Fruit fly (Drosophila melanogaster) S2 (cell line): ENCODE measurements around the gene CG17803.

Experiments
- CG8478 ChIP-seq: fragments of >200 bp; optimal IDR thresholded peaks from 2 replicates; lab custom pipeline; 2018
- CTCF ChIP-seq, 2 experiments: fragments of >200 bp; optimal IDR thresholded peaks; 2 replicates each; lab custom pipeline; 2018

The CG17803 gene

DNA sequence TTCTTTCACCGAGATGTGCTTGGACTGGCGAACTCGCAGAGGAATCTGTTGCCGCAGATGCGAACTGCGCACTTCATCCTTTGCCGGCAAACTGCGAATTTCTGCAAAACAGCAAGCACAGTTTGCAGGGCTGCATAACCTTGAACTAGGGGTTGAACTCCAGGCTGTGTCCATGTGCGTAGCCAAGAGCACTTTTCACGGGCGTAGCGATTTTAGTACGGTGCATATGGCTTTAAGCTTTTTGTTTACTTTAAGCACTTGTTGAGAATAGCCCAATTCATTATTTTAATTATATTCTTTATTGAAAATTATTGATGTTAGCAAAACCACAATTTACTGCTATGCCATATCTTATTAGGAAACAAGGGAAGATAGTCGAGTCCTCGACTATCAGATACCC lies at the start of gene CG17803:
Gene CG17803 (minus strand): TSS at position 249 of the 400 bp plus-strand sequence.
- no peak for TF ChIP-seq CTCF (optimal IDR thresholded peaks at IDR 0.05; lab: Kevin White, UChicago)
- TF ChIP-seq CG8478 (lab: Kevin White, UChicago) = no peak

DNA sequence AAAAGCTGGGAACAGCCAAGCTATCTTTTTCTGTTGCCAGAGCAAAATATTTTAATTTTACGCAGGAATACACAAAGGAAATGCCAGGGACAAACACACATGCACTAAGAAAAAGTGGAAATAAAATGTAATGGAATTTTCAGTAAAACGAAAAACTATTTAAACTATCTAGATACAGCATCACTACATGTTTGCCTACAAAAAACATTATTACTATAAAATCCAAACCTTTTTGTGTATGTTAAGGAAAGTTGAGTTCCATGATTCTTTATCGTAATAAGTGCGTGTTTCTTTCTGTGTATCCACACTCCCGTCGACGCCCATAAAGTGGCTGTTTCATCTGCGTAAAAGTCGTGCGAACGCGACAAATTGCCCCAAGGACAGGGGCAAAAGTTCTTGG lies 47.9 kb upstream of the CG17803 start:
- no peak for TF ChIP-seq CTCF (optimal IDR thresholded peaks at IDR 0.05; lab: Kevin White, UChicago)
- TF ChIP-seq CG8478 (lab: Kevin White, UChicago) = no peak

DNA sequence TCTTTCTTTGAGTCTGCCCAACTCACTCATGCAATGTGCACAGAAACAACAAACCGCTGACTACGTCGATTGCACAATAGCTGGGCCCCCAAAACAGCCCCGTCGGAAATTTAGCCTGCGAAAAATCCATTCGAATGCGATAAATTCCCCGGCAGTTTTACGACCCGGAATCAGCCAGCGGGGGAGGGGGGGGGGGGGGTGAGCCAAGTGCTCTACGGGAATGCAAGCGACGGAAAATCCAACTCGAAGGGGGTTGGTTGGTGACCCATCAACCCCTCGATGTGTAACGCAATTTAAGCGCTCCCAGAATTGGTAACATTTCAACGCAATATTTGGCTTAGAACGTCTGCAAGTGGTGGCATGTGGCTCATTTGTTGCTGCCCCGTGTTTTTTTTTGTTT lies 45.7 kb upstream of the CG17803 start:
- TF ChIP-seq CG8478 (lab: Kevin White, UChicago) (no peak), CTCF (optimal IDR thresholded peaks at IDR 0.05; lab: Kevin White, UChicago) (no peak)

DNA sequence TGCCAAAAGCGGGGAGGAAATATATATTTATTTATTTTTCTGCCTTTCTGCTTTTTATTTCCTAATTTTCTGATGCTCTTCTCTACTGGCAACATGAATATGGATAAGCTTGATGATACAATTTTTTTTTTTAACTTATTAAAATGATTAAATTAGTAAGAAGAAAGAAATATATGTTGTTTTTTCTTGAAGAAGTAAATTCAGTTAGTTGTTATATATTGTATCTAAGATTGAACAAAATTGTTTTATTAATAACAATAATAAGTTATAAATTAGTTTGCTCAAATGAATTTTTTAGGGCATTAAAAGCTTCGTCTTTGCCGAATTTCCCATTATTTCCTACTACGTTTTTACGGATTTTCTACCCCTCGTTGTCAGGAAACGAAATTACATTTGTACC lies 29.2 kb upstream of the CG17803 start:
- no peak for TF ChIP-seq CTCF (optimal IDR thresholded peaks at IDR 0.05; lab: Kevin White, UChicago)
- TF ChIP-seq CG8478 (lab: Kevin White, UChicago) = no peak

DNA sequence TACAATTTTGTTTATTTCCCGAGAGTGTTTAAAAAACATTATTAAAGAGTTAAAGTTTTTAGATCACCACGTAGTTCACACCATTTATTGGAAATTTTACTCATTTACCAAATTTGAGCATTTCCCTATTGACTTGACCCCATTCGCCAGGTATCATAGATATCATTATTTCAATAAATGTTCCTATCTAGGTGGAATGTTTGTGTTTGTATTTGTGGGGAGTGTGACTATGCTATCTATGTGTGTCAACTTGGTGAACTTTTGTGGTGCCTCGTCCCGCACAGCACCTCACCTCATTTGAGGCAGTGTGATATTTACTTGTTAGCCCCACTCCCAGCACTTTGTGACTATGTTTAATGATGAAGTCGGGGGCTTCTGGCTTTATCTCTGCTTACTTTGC lies 27.3 kb upstream of the CG17803 start:
- TF ChIP-seq CG8478 (lab: Kevin White, UChicago) = no peak
- no peak for TF ChIP-seq CTCF (optimal IDR thresholded peaks at IDR 0.05; lab: Kevin White, UChicago)

DNA sequence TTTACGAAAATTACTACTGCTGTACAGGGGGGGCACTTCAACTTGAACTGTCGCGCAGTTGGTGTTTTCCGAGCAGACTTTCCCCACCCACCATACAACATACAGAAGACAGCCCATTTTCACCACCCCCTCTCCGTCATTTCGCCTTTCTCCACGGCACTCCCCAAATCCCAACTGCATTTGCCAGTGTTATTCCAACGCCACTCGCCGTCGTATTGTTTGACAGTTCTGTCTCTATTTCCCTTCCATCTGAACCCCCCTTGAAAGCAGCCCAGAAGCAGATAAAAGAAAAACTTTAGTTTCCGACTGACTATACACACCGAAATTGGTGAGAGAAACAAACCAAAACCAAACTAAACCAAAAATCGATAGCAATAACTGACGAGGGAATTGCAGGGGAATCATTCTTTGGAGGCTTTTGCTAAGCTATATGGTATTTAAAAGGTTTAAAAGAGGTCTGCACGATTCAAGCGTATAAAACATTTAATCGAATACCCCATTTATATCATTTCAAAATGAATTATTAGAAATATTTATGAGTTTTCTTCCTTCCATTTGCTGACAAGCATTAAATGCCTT lies 25.8 kb upstream of the CG17803 start:
- TF ChIP-seq CG8478 (lab: Kevin White, UChicago) (no peak), CTCF (optimal IDR thresholded peaks at IDR 0.05; lab: Kevin White, UChicago) (no peak)

DNA sequence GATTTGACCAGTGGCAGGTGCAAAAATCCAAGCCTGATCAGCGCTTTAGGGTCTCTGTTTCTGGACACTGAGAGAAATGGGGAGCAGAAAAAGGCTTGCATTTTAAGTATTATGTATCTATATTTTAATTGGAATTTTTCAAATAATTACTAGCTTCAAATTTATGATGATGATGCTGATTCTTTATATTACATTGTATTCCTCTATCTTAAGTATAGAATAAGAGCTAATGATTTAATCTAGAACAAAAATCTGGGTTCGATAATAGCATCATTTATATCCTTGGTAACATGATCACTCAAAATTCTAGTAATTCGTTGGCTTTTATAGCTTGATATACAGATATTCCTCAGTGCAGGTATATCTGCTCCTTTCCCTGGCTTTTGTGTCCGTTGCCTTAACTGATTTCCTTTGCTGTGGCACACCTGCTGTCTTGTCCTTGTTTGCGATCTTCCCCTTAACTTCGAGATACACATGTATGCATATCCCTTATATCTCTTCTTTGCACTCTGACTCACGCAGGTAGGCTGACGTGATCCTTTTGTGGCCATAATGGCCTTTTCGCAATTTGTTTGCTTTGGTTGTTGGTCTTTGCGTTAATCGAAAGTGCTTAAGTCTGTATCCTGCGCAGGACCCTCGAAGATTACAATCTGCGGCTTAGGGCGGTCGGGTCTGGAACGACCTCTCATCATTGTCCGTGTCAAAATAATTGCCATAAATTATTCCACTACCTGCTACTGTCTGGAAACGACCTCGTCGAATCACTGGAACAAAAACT lies 24.7 kb upstream of the CG17803 start:
- no peak for TF ChIP-seq CG8478 (lab: Kevin White, UChicago)
- TF ChIP-seq CTCF (optimal IDR thresholded peaks at IDR 0.05; lab: Kevin White, UChicago) = no peak

DNA sequence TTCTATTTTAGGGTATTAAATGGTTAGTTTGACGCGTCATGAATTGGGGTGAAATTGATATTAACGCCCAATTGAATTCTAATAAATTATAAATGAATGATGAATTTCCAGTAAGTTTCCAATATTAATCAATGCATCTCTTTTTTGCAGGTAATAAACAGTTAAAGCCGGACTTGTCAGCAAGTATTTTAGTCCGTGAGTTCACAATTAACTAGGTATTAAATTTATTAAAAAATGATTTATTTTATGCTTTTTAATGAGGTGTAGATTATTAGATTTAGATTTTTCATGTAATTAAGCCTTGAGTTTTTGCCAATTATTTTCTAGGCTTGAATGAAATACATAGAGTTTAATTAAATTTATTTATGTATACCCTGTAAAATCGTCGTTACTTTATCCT lies 20.4 kb upstream of the CG17803 start:
- no peak for TF ChIP-seq CG8478 (lab: Kevin White, UChicago)
- no peak for TF ChIP-seq CTCF (optimal IDR thresholded peaks at IDR 0.05; lab: Kevin White, UChicago)

DNA sequence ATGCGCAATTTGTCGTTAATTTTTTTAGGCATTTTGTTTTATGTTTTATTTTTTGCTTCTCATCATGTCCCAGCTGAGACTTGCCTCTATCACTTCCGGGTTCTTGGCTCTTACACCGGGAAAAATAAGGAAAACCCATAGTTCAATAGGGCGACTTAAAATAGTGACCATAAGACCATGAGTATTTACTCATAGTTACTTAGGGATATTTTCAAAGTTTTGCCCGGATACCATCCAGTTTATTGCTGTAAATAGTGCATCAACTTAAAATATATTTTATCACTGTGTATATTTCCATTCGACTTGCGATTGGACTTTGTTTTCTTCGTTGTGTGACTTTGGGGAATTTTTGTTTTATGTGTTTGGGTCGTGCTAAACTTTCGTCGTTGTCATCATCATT lies 17.5 kb upstream of the CG17803 start:
- TF ChIP-seq CTCF (optimal IDR thresholded peaks at IDR 0.05; lab: Kevin White, UChicago) (no peak), CG8478 (lab: Kevin White, UChicago) (no peak)

DNA sequence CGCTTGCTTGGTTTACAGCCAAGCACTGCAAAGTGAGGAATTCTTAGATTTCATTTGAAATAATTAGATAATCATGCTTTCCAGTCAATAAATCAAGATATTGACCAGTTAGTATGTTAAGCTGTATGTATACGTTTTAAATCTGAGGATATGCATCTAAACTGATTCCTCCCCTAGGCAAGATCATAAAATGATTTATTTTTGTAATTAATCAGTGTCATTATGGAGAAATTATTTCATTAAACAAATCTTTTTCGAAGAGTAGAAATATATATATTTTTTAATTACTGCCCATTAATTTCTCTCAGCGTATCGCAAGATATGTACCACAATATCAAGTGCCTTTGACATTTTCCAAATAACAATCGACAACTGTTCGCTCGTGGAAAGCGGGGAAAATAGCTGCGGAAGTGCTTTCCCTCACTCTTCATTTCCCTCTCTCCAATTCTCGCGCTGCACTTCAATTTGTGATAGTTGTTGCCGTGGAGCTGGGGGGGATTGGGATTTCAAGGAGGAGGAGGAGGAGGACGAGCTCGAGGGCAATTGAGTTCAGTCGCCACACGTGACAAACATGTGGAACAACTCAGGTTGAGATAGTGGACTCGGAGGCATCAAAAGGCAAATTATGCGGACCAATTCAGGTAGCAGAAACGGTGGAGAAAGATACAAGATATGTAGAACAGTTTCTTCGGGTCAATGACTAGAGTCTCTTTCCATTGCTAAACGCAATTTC lies 13.0 kb upstream of the CG17803 start:
- TF ChIP-seq CG8478 (lab: Kevin White, UChicago) (no peak), CTCF (optimal IDR thresholded peaks at IDR 0.05; lab: Kevin White, UChicago) (no peak)

DNA sequence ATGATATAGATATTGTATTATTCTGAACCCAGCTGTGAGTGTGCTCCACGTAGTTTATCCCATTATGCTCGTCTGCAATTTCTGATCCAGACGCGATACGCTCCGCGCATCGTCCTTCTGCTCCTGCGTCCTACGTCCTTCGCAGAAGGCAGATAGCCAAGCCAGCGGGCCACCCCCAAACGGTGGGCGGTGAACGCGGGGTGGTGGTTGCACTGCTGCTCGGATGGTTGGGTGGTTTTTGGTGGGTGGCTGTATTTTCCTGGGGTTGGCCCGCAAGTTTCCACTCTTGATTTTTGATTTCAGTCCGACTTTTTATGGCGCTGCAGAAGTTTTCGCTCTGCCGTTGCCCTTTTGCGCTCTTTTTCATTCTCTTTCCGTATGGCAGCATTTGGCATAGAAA lies 11.2 kb upstream of the CG17803 start:
- TF ChIP-seq CG8478 (lab: Kevin White, UChicago) (no peak), CTCF (optimal IDR thresholded peaks at IDR 0.05; lab: Kevin White, UChicago) (no peak)

DNA sequence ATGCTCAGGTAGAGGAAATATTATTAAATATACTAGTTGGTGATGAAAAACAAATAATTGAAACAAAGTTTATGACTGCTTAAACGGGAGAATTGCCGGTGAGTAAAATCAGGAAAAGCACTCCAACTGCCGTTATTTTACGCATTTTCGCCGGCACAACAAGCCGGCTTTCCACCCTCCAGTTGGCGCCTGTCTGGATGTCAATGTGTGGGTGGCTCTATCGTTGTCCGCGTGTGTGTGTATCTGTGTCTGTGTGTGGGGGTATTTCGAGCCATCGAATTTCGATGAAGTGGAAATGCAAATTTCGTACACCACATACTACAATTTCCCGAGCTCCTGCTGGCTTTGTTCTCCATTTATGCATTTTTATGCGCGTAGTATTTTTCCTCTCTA lies 10.4 kb upstream of the CG17803 start:
- TF ChIP-seq CG8478 (lab: Kevin White, UChicago) = no peak
- TF ChIP-seq CTCF (optimal IDR thresholded peaks at IDR 0.05; lab: Kevin White, UChicago) = no peak

DNA sequence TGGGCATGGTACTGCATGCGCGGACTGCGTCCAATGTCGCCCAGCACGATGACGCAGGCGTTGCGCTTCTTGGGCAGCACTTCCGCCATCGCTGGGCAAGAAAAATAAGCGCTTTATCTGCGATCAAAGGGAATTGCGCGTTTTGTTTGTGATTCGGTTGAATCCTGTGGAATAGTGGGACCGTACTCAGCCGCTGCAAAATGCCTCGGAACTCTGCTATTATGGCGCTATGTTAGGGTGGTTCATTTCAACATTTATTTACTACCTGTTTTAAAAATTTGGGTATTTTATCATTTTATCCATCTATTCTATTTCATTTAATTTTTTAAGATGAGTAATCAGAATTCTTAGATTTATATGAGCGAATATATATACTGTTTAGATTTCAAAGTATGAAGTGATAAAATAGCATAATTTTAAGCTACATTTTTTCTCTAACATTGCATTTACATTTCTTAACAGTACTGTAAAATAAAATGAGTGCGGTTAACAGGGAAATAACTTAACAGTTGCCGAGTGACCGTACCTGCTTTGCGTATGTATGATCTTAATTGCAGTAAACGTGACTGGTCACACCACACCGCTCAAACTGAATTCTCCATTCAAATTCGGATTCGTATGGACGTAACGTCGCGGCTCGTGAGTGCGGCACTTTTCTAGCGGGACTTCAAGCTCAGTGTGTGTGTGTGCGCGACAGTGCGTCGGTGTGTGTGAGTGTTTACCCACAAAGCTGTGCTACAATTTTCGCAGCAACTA lies 9.8 kb upstream of the CG17803 start, which contains the start of the genes Alg1 and tinc:
Gene Alg1 (minus strand): TSS at position 184 of the 756 bp plus-strand sequence.
Gene tinc (plus strand): TSS at position 591 of the 756 bp plus-strand sequence.
- TF ChIP-seq CTCF (optimal IDR thresholded peaks at IDR 0.05; lab: Kevin White, UChicago) (no peak), CG8478 (lab: Kevin White, UChicago) (no peak)

DNA sequence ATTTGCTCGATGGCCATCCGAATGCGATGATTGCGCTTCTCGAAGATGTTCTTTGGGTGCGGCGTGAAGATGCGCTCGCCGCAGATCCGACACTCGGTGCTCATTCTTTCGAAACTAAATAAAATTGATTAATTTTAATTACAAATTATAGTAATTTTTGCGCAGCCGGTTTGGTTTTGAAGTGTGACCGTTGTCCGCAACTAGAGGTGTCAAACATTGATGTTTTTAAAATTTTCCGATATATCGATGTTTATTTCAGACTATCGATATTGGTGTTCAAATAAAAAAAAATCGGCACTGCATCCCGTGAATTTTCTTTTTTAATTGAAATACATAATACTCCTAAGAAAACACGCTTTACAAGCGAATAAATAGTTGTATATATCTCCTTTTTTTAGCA lies 7.7 kb upstream of the CG17803 start, which contains the start of gene Odj:
Gene Odj (minus strand): TSS at position 209 of the 400 bp plus-strand sequence.
- no peak for TF ChIP-seq CG8478 (lab: Kevin White, UChicago)
- TF ChIP-seq CTCF (optimal IDR thresholded peaks at IDR 0.05; lab: Kevin White, UChicago) = no peak
